Worm (Caenorhabditis elegans) whole organism, L1 larva: ENCODE data around the gene T13C5.7.

Source experiments
- C04F5.9 ChIP-seq: sonication (generic microtip); optimal IDR thresholded peaks from 2 replicates; lab custom pipeline; 2016; ENCODE audit warnings: missing genetic modification characterization, missing compliant biosample characterization
- C16A3.4 ChIP-seq: fragments of 150-350 bp; optimal IDR thresholded peaks from 2 replicates; lab custom pipeline; 2014; ENCODE audit warnings: missing biosample characterization, missing genetic modification characterization
- C34B4.2 ChIP-seq: sonication (generic microtip); optimal IDR thresholded peaks from 2 replicates; lab custom pipeline; 2017; ENCODE audit warnings: mild to moderate bottlenecking, missing genetic modification characterization, missing compliant biosample characterization
- F16B12.6 ChIP-seq: fragments of 150-350 bp; optimal IDR thresholded peaks from 2 replicates; lab custom pipeline; 2014; ENCODE audit warnings: missing biosample characterization, missing genetic modification characterization
- alr-1 ChIP-seq: fragments of 200-800 bp; sonication (Bioruptor generic); optimal IDR thresholded peaks from 2 replicates; lab custom pipeline; 2018; ENCODE audit warnings: borderline replicate concordance, mild to moderate bottlenecking, missing genetic modification characterization, missing compliant biosample characterization
- blmp-1 ChIP-seq: fragments of 150-350 bp; optimal IDR thresholded peaks from 2 replicates; lab custom pipeline; 2014; ENCODE audit warnings: missing biosample characterization, missing genetic modification characterization
- ceh-82 ChIP-seq, 3 experiments: fragments of 150-350 bp in 1 of 3; sonication (generic microtip) in 2 of 3; optimal IDR thresholded peaks; 2 replicates each; lab custom pipeline; 2014 to 2017; ENCODE audit warnings: missing biosample characterization in 3 of 3, missing genetic modification characterization in 3 of 3
- ceh-88 ChIP-seq: fragments of 200-800 bp; sonication (Bioruptor generic); IDR thresholded peaks from 2 replicates; pipeline ENCODE4 v1.3.6; 2022; ENCODE audit warnings: missing genetic modification characterization, missing compliant biosample characterization
- ceh-90 ChIP-seq: sonication (generic microtip); optimal IDR thresholded peaks from 2 replicates; lab custom pipeline; 2016; ENCODE audit warnings: missing genetic modification characterization, missing compliant biosample characterization
- dpl-1 ChIP-seq, 3 experiments: fragments of 150-350 bp in 2 of 3; sonication (generic microtip) in 1 of 3; optimal IDR thresholded peaks; 2 replicates each; lab custom pipeline; 2014 to 2017; ENCODE audit warnings: missing biosample characterization in 3 of 3, missing genetic modification characterization in 3 of 3, missing genetic modification reagents in 3 of 3
- dsc-1 ChIP-seq: sonication (generic microtip); optimal IDR thresholded peaks from 2 replicates; lab custom pipeline; 2016; ENCODE audit warnings: mild to moderate bottlenecking, missing genetic modification characterization, missing compliant biosample characterization
- efl-1 ChIP-seq, 4 experiments: fragments of 150-350 bp; optimal IDR thresholded peaks in 3 of 4; peaks in 1 of 4; 1 replicate in 1 of 4; 2 replicates in 3 of 4; lab custom pipeline; 2014; ENCODE audit warnings: missing biosample characterization in 2 of 4, missing genetic modification characterization in 2 of 4, missing genetic modification reagents in 2 of 4
- elt-3 ChIP-seq, 6 experiments: fragments of 150-350 bp in 1 of 6; sonication (generic microtip); optimal IDR thresholded peaks; 2 replicates each; lab custom pipeline; 2017 to 2018; ENCODE audit warnings: missing biosample characterization in 6 of 6, missing genetic modification characterization in 6 of 6, inconsistent platforms in 1 of 6
- fkh-4 ChIP-seq: sonication (generic microtip); optimal IDR thresholded peaks from 2 replicates; lab custom pipeline; 2016; ENCODE audit warnings: missing compliant biosample characterization, missing genetic modification characterization, borderline replicate concordance
- fkh-8 ChIP-seq: sonication (generic microtip); optimal IDR thresholded peaks from 2 replicates; lab custom pipeline; 2016; ENCODE audit warnings: mild to moderate bottlenecking, missing genetic modification characterization, missing compliant biosample characterization
- grh-1 ChIP-seq: fragments of 200-800 bp; sonication (Bioruptor generic); IDR thresholded peaks from 2 replicates; pipeline ENCODE4 v1.3.6; 2022; ENCODE audit warnings: missing genetic modification reagents, missing genetic modification characterization, missing compliant biosample characterization
- hlh-17 ChIP-seq: fragments of 200-800 bp; sonication (Bioruptor generic); optimal IDR thresholded peaks from 2 replicates; lab custom pipeline; 2018; ENCODE audit warnings: missing genetic modification characterization, mild to moderate bottlenecking, missing compliant biosample characterization, moderate library complexity, borderline replicate concordance
- hlh-4 ChIP-seq: sonication (generic microtip); optimal IDR thresholded peaks from 2 replicates; lab custom pipeline; 2016; ENCODE audit warnings: mild to moderate bottlenecking, missing genetic modification characterization, missing compliant biosample characterization
- hpl-2 ChIP-seq: fragments of 150-350 bp; optimal IDR thresholded peaks from 2 replicates; lab custom pipeline; 2014; ENCODE audit warnings: missing biosample characterization, missing genetic modification reagents, missing genetic modification characterization
- jun-1 ChIP-seq: fragments of 150-350 bp; optimal IDR thresholded peaks from 2 replicates; lab custom pipeline; 2014; ENCODE audit warnings: missing biosample characterization, missing genetic modification reagents, missing genetic modification characterization
- lin-13 ChIP-seq: fragments of 150-350 bp; optimal IDR thresholded peaks from 2 replicates; lab custom pipeline; 2014; ENCODE audit warnings: missing biosample characterization, missing genetic modification reagents, missing genetic modification characterization
- lin-35 ChIP-seq, 2 experiments: fragments of 150-350 bp; optimal IDR thresholded peaks; 2 replicates each; lab custom pipeline; 2014; ENCODE audit warnings: missing biosample characterization in 2 of 2, missing genetic modification characterization in 2 of 2, missing genetic modification reagents in 2 of 2
- nhr-11 ChIP-seq: fragments of 150-350 bp; optimal IDR thresholded peaks from 2 replicates; lab custom pipeline; 2014; ENCODE audit warnings: missing biosample characterization, missing genetic modification characterization
- nhr-12 ChIP-seq: sonication (generic microtip); optimal IDR thresholded peaks from 2 replicates; lab custom pipeline; 2017; ENCODE audit warnings: missing biosample characterization, missing genetic modification characterization
- nhr-237 ChIP-seq: fragments of 150-350 bp; optimal IDR thresholded peaks from 2 replicates; lab custom pipeline; 2014; ENCODE audit warnings: missing biosample characterization, missing genetic modification characterization
- nhr-71 ChIP-seq: sonication (generic microtip); optimal IDR thresholded peaks from 2 replicates; lab custom pipeline; 2016; ENCODE audit warnings: mild to moderate bottlenecking, missing genetic modification characterization, moderate library complexity, missing compliant biosample characterization
- nhr-84 ChIP-seq: sonication (generic microtip); optimal IDR thresholded peaks from 2 replicates; lab custom pipeline; 2017; ENCODE audit warnings: missing biosample characterization, missing genetic modification characterization
- nhr-90 ChIP-seq: sonication (generic microtip); optimal IDR thresholded peaks from 2 replicates; lab custom pipeline; 2016; ENCODE audit warnings: mild to moderate bottlenecking, missing genetic modification characterization, missing compliant biosample characterization; ENCODE audit not compliant: poor library complexity
- pag-3 ChIP-seq: sonication (generic microtip); optimal IDR thresholded peaks from 2 replicates; lab custom pipeline; 2017; ENCODE audit warnings: missing genetic modification characterization, mild to moderate bottlenecking, missing compliant biosample characterization, antibody characterized with exemption, borderline replicate concordance; ENCODE audit not compliant: insufficient read depth
- pqm-1 ChIP-seq: sonication (generic microtip); optimal IDR thresholded peaks from 3 replicates; lab custom pipeline; 2017; ENCODE audit warnings: missing biosample characterization, missing genetic modification characterization
- rnt-1 ChIP-seq: sonication (generic microtip); optimal IDR thresholded peaks from 2 replicates; lab custom pipeline; 2016; ENCODE audit warnings: mild to moderate bottlenecking, missing genetic modification characterization, moderate library complexity, missing compliant biosample characterization
- sup-37 ChIP-seq: fragments of 200-800 bp; sonication (Bioruptor generic); optimal IDR thresholded peaks from 2 replicates; lab custom pipeline; 2018; ENCODE audit warnings: mild to moderate bottlenecking, missing genetic modification characterization, missing compliant biosample characterization
- swsn-7 ChIP-seq: sonication (generic microtip); optimal IDR thresholded peaks from 2 replicates; lab custom pipeline; 2016; ENCODE audit warnings: missing genetic modification characterization, missing compliant biosample characterization
- unc-98 ChIP-seq: fragments of 200-800 bp; sonication (Bioruptor generic); IDR thresholded peaks from 2 replicates; pipeline ENCODE4 v1.3.6; 2022; ENCODE audit warnings: missing genetic modification characterization, missing compliant biosample characterization
- xbp-1 ChIP-seq: sonication (generic microtip); optimal IDR thresholded peaks from 2 replicates; lab custom pipeline; 2016; ENCODE audit warnings: missing genetic modification characterization, missing compliant biosample characterization
- zag-1 ChIP-seq: fragments of 150-350 bp; optimal IDR thresholded peaks from 2 replicates; lab custom pipeline; 2014; ENCODE audit warnings: missing biosample characterization, missing genetic modification characterization
- zip-4 ChIP-seq: fragments of 200-800 bp; sonication (Bioruptor generic); optimal IDR thresholded peaks from 2 replicates; lab custom pipeline; 2018; ENCODE audit warnings: mild to moderate bottlenecking, missing genetic modification characterization, moderate library complexity, missing compliant biosample characterization

T13C5.7 gene

ce11 chrX:6207687-6208088, 27.3 kb downstream of the T13C5.7 start, which contains the start of gene T13C5.6 (continued):
- TF ChIP-seq nhr-84 (tag; lab: Kevin White, UChicago) (no peak), blmp-1 (peak; percentile 62), ceh-90 (peak; percentile 81), fkh-8 (tag; lab: Kevin White, UChicago) (peak; percentile 88), sup-37 (GFP tag; lab: Kevin White, UChicago) (peak; percentile 60), xbp-1 (tag; lab: Kevin White, UChicago) (peak; percentile 97), C04F5.9 (tag; lab: Kevin White, UChicago) (peak; percentile 63), zag-1 (tag; lab: Kevin White, UChicago) (peak; percentile 0), nhr-90 (tag; lab: Kevin White, UChicago) (peak; percentile 93), dsc-1 (peak; percentile 92), grh-1 (peak; percentile 59), ceh-88 (GFP tag; lab: Robert Waterston, UW) (peak; percentile 64), C34B4.2 (tag; lab: Kevin White, UChicago) (no peak), alr-1 (tag; lab: Kevin White, UChicago) (no peak), hlh-17 (GFP tag; lab: Kevin White, UChicago) (no peak), nhr-71 (peak; percentile 92), lin-13 (peak; percentile 70), hlh-4 (tag; lab: Kevin White, UChicago) (no peak), nhr-12 (tag; lab: Kevin White, UChicago) (no peak), fkh-4 (tag; lab: Kevin White, UChicago) (peak; percentile 77), swsn-7 (tag; lab: Kevin White, UChicago) (peak; percentile 88), F16B12.6 (tag; lab: Kevin White, UChicago) (no peak), elt-3 (tag; optimal IDR thresholded peaks at IDR 0.05; lab: Kevin White, UChicago) (peak in 3 of 6 experiments; percentile 10 to 61 (median 60)), unc-98 (0 out of 2 replicates have a peak, but pooled peaks have one; percentile 20), dpl-1 (GFP tag; optimal IDR thresholded peaks at IDR 0.05; lab: Kevin White, UChicago) (peak in 2 of 3 experiments; percentile 44 to 45), pag-3 (tag; lab: Kevin White, UChicago) (no peak), pqm-1 (tag; lab: Kevin White, UChicago) (no peak), ceh-82 (tag; optimal IDR thresholded peaks at IDR 0.05; lab: Kevin White, UChicago) (peak; percentile 52 to 85 (median 81)), jun-1 (tag; lab: Kevin White, UChicago) (peak; percentile 66), zip-4 (GFP tag; lab: Kevin White, UChicago) (peak; percentile 63)

- TF ChIP-seq nhr-11 (tag; lab: Kevin White, UChicago), result no peak
These were observed 28.1 kb downstream of the T13C5.7 start, which contains the start of gene C14F11.7 for ce11 chrX:6208463-6208862. Gene C14F11.7, minus strand, starts transcription at chrX:6208563.

- TF ChIP-seq efl-1 (optimal IDR thresholded peaks at IDR 0.05; lab: Kevin White, UChicago), result no peak
- TF ChIP-seq efl-1 (GFP tag; optimal IDR thresholded peaks at IDR 0.05 in 1 of 2; lab: Kevin White, UChicago), result peak in 1 of 2 experiments; percentile 45
- TF ChIP-seq rnt-1 (tag; lab: Kevin White, UChicago), result no peak
- no peak for TF ChIP-seq nhr-237
These were observed 31.0 kb downstream of the T13C5.7 start for ce11 chrX:6211322-6211820.

ce11 chrX:6216551-6216950, 36.2 kb downstream of the T13C5.7 start, which contains the start of gene lrch-1:
Gene lrch-1, minus strand, starts transcription at chrX:6216651.
- TF ChIP-seq hpl-2 (no peak), dpl-1 (GFP tag; optimal IDR thresholded peaks at IDR 0.05; lab: Kevin White, UChicago) (no peak), lin-35 (GFP tag; optimal IDR thresholded peaks at IDR 0.05; lab: Kevin White, UChicago) (no peak), ceh-88 (GFP tag; lab: Robert Waterston, UW) (no peak), C16A3.4 (tag; lab: Kevin White, UChicago) (no peak)
